Worm (Caenorhabditis elegans): ENCODE data around the gene fbxb-26.

The fbxb-26 gene

ce11 chrII:1719153-1719552 lies 36.8 kb downstream of the fbxb-26 start, which contains the start of gene fbxb-48:
fbxb-48 (minus strand) TSS chrII:1719253.
- no peak for TF ChIP-seq ZK546.5 (tag; optimal IDR thresholded peaks at IDR 0.05)
- no peak for TF ChIP-seq snpc-4 (tag; optimal IDR thresholded peaks at IDR 0.05)
- TF ChIP-seq nhr-10 (tag; optimal IDR thresholded peaks at IDR 0.05): no peak
- no peak for TF ChIP-seq mbf-1 (tag; optimal IDR thresholded peaks at IDR 0.05)
- no peak for TF ChIP-seq mdl-1 (tag; optimal IDR thresholded peaks at IDR 0.05)
- no peak for TF ChIP-seq nhr-6 (tag; optimal IDR thresholded peaks at IDR 0.05)
- TF ChIP-seq sma-3 (GFP tag; optimal IDR thresholded peaks at IDR 0.05): no peak
- TF ChIP-seq sem-4 (tag; optimal IDR thresholded peaks at IDR 0.05): no peak
- TF ChIP-seq C34F6.9 (tag; optimal IDR thresholded peaks at IDR 0.05): no peak
- no peak for TF ChIP-seq ztf-4 (tag; optimal IDR thresholded peaks at IDR 0.05)
- TF ChIP-seq F13H6.1 (tag; optimal IDR thresholded peaks at IDR 0.05): no peak
- no peak for TF ChIP-seq sma-9 (GFP tag; optimal IDR thresholded peaks at IDR 0.05)
- TF ChIP-seq sma-9 (tag; optimal IDR thresholded peaks at IDR 0.05): no peak
- no peak for TF ChIP-seq zag-1 (tag; optimal IDR thresholded peaks at IDR 0.05)
- no peak for TF ChIP-seq nhr-23 (tag; optimal IDR thresholded peaks at IDR 0.05)
- TF ChIP-seq Y55F3AM.14 (GFP tag; optimal IDR thresholded peaks at IDR 0.05): no peak
- no peak for TF ChIP-seq fos-1 (tag; optimal IDR thresholded peaks at IDR 0.05)
- TF ChIP-seq ztf-1 (GFP tag; conservative IDR thresholded peaks at IDR 0.05): no peak
- no peak for TF ChIP-seq ceh-82 (tag; optimal IDR thresholded peaks at IDR 0.05)
- TF ChIP-seq lsy-2 (tag; optimal IDR thresholded peaks at IDR 0.05): no peak

- TF ChIP-seq aly-2 (tag; optimal IDR thresholded peaks at IDR 0.05) (no peak), crh-2 (tag; optimal IDR thresholded peaks at IDR 0.05) (no peak), alr-1 (tag; optimal IDR thresholded peaks at IDR 0.05) (no peak), nhr-129 (tag; optimal IDR thresholded peaks at IDR 0.05) (no peak), nhr-23 (tag; optimal IDR thresholded peaks at IDR 0.05) (no peak), gmeb-1 (tag; optimal IDR thresholded peaks at IDR 0.05) (no peak), ceh-16 (tag; optimal IDR thresholded peaks at IDR 0.05) (no peak), C34F6.9 (tag; optimal IDR thresholded peaks at IDR 0.05) (no peak), ceh-82 (tag; optimal IDR thresholded peaks at IDR 0.05) (no peak), mdl-1 (tag; optimal IDR thresholded peaks at IDR 0.05) (no peak), nhr-11 (tag; optimal IDR thresholded peaks at IDR 0.05) (no peak), unc-39 (tag; optimal IDR thresholded peaks at IDR 0.05) (no peak), nhr-12 (tag; optimal IDR thresholded peaks at IDR 0.05) (no peak), dmd-4 (tag; optimal IDR thresholded peaks at IDR 0.05) (no peak), unc-62 (GFP tag; optimal IDR thresholded peaks at IDR 0.05) (no peak), nhr-6 (tag; optimal IDR thresholded peaks at IDR 0.05) (no peak), mab-5 (tag; optimal IDR thresholded peaks at IDR 0.05) (no peak), lin-39 (tag; optimal IDR thresholded peaks at IDR 0.05) (no peak), egl-27 (tag; optimal IDR thresholded peaks at IDR 0.05) (no peak), ztf-11 (tag; optimal IDR thresholded peaks at IDR 0.05) (no peak)
Measured at ce11 chrII:1722394-1722793, 40.1 kb downstream of the fbxb-26 start, which contains the start of the genes fbxb-5 and btb-8. fbxb-5 (minus strand) TSS chrII:1722494. btb-8 (plus strand) TSS chrII:1722770.

- TF ChIP-seq gmeb-1 (tag; optimal IDR thresholded peaks at IDR 0.05) (no peak), ceh-16 (tag; optimal IDR thresholded peaks at IDR 0.05) (no peak), nhr-11 (tag; optimal IDR thresholded peaks at IDR 0.05) (no peak), nhr-12 (tag; optimal IDR thresholded peaks at IDR 0.05) (no peak), nhr-23 (tag; optimal IDR thresholded peaks at IDR 0.05) (no peak), skn-1 (tag; optimal IDR thresholded peaks at IDR 0.05) (no peak), nhr-10 (tag; optimal IDR thresholded peaks at IDR 0.05) (no peak), ztf-11 (tag; optimal IDR thresholded peaks at IDR 0.05) (no peak), egl-27 (tag; optimal IDR thresholded peaks at IDR 0.05) (no peak), zag-1 (tag; optimal IDR thresholded peaks at IDR 0.05) (no peak), snpc-4 (tag; optimal IDR thresholded peaks at IDR 0.05) (no peak)
Measured at ce11 chrII:1724314-1724713, 42.0 kb downstream of the fbxb-26 start, which contains the start of gene fbxb-11. fbxb-11 (plus strand) TSS chrII:1724614.

ce11 chrII:1725735-1726134 lies 43.4 kb downstream of the fbxb-26 start, which contains the start of gene F45C12.17:
F45C12.17 (plus strand) TSS chrII:1726111.
- TF ChIP-seq sem-4 (tag; optimal IDR thresholded peaks at IDR 0.05): no peak
- no peak for TF ChIP-seq nhr-237 (tag; optimal IDR thresholded peaks at IDR 0.05)
- TF ChIP-seq elt-3 (tag; optimal IDR thresholded peaks at IDR 0.05): no peak
- TF ChIP-seq sma-3 (GFP tag; optimal IDR thresholded peaks at IDR 0.05): no peak
- no peak for TF ChIP-seq nhr-11 (tag; optimal IDR thresholded peaks at IDR 0.05)
- no peak for TF ChIP-seq elt-1 (tag; optimal IDR thresholded peaks at IDR 0.05)
- TF ChIP-seq nhr-25 (tag; optimal IDR thresholded peaks at IDR 0.05): no peak
- no peak for TF ChIP-seq unc-62 (GFP tag; optimal IDR thresholded peaks at IDR 0.05)

All from whole organism, L2 larva.